Fruit fly (Drosophila melanogaster) whole organism, pupa: ENCODE measurements around the gene RIOK1.
A peak's percentile ranks its signal among the peaks of the same experiment; 100 is the strongest.

ENCODE experiments used
- CG10348 ChIP-seq: fragments of 200-800 bp; sonication (Bioruptor generic); IDR thresholded peaks from 2 replicates; pipeline ENCODE4 v1.3.6; 2022; ENCODE audit warnings: missing biosample characterization, missing genetic modification characterization
- CG12605 ChIP-seq: fragments of 200-800 bp; sonication (Bioruptor generic); IDR thresholded peaks from 2 replicates; pipeline ENCODE4 v1.3.6; 2022; ENCODE audit warnings: missing biosample characterization, missing genetic modification characterization
- CG13204 ChIP-seq: fragments of 200-800 bp; sonication (Bioruptor generic); optimal IDR thresholded peaks from 2 replicates; lab custom pipeline; 2018; ENCODE audit warnings: missing biosample characterization, mild to moderate bottlenecking, missing genetic modification characterization, moderate library complexity
- CG14655 ChIP-seq: fragments of 200-800 bp; sonication (Bioruptor generic); optimal IDR thresholded peaks from 3 replicates; lab custom pipeline; 2017; ENCODE audit warnings: mild to moderate bottlenecking, missing biosample characterization, missing genetic modification reagents, missing genetic modification characterization
- CG15710 ChIP-seq: fragments of 200-800 bp; sonication (Bioruptor generic); optimal IDR thresholded peaks from 2 replicates; lab custom pipeline; 2018; ENCODE audit warnings: missing biosample characterization, mild to moderate bottlenecking, missing genetic modification characterization, moderate library complexity
- CG17806 ChIP-seq: fragments of 200-800 bp; sonication (Bioruptor generic); optimal IDR thresholded peaks from 2 replicates; lab custom pipeline; 2018; ENCODE audit warnings: missing biosample characterization, mild to moderate bottlenecking, missing genetic modification characterization, moderate library complexity
- CG32121 ChIP-seq: fragments of 200-800 bp; sonication (Bioruptor generic); IDR thresholded peaks from 2 replicates; pipeline ENCODE4 v1.3.6; 2022; ENCODE audit warnings: missing biosample characterization, missing genetic modification characterization
- CG34367 ChIP-seq: fragments of 200-800 bp; sonication (Bioruptor generic); optimal IDR thresholded peaks from 2 replicates; lab custom pipeline; 2018; ENCODE audit warnings: missing biosample characterization, mild to moderate bottlenecking, missing genetic modification characterization
- CG4496 ChIP-seq: fragments of 200-800 bp; sonication (Bioruptor generic); IDR thresholded peaks from 3 replicates; pipeline ENCODE4 v1.3.6; 2022; ENCODE audit warnings: missing biosample characterization, missing genetic modification characterization
- CG8159 ChIP-seq: fragments of 200-800 bp; sonication (Bioruptor generic); optimal IDR thresholded peaks from 3 replicates; lab custom pipeline; 2018; ENCODE audit warnings: missing biosample characterization, mild to moderate bottlenecking, missing genetic modification characterization, moderate library complexity
- CG8301 ChIP-seq: fragments of 200-800 bp; sonication (Bioruptor generic); optimal IDR thresholded peaks from 2 replicates; lab custom pipeline; 2018; ENCODE audit warnings: missing biosample characterization, mild to moderate bottlenecking, missing genetic modification characterization
- CG9948 ChIP-seq: fragments of 200-800 bp; sonication (Bioruptor generic); optimal IDR thresholded peaks from 2 replicates; lab custom pipeline; 2018; ENCODE audit warnings: missing biosample characterization, mild to moderate bottlenecking, missing genetic modification characterization, moderate library complexity
- D1 ChIP-seq: fragments of 200-800 bp; sonication (Bioruptor generic); optimal IDR thresholded peaks from 2 replicates; lab custom pipeline; 2018; ENCODE audit warnings: missing biosample characterization, mild to moderate bottlenecking, missing genetic modification characterization, moderate library complexity
- EcR ChIP-seq: fragments of 200-800 bp; sonication (Bioruptor generic); optimal IDR thresholded peaks from 3 replicates; lab custom pipeline; 2019; ENCODE audit warnings: missing biosample characterization, missing genetic modification characterization, mild to moderate bottlenecking, moderate library complexity, missing genetic modification reagents
- Ets98B ChIP-seq: fragments of 200-800 bp; sonication (Bioruptor generic); IDR thresholded peaks from 2 replicates; pipeline ENCODE4 v1.3.6; 2022; ENCODE audit warnings: missing biosample characterization, missing genetic modification characterization
- Pif1A ChIP-seq: fragments of 200-800 bp; sonication (Bioruptor generic); optimal IDR thresholded peaks from 3 replicates; lab custom pipeline; 2016; ENCODE audit warnings: missing biosample characterization, missing genetic modification characterization
- Pif1B ChIP-seq: fragments of 200-800 bp; sonication (Bioruptor generic); optimal IDR thresholded peaks from 3 replicates; lab custom pipeline; 2016; ENCODE audit warnings: missing biosample characterization, missing genetic modification characterization
- Snoo ChIP-seq: fragments of 200-800 bp; sonication (Bioruptor generic); optimal IDR thresholded peaks from 3 replicates; lab custom pipeline; 2017; ENCODE audit warnings: missing biosample characterization, mild to moderate bottlenecking, missing genetic modification characterization, inconsistent platforms
- fd96Ca ChIP-seq: fragments of 200-800 bp; sonication (Bioruptor generic); IDR thresholded peaks from 3 replicates; pipeline ENCODE4 v1.3.6; 2022; ENCODE audit warnings: missing biosample characterization, missing genetic modification characterization
- gl ChIP-seq: fragments of 200-800 bp; sonication (Bioruptor generic); optimal IDR thresholded peaks from 2 replicates; lab custom pipeline; 2018; ENCODE audit warnings: missing biosample characterization, mild to moderate bottlenecking, missing genetic modification characterization
- rn ChIP-seq: fragments of 200-800 bp; sonication (Bioruptor generic); IDR thresholded peaks from 2 replicates; pipeline ENCODE4 v1.3.6; 2022; ENCODE audit warnings: missing biosample characterization, missing genetic modification characterization

The RIOK1 gene

dm6 chr3L:11625634-11626175 is 22.6 kb downstream of the RIOK1 start, which contains the start of gene CG6083:
TSS of gene CG6083 (minus strand) at chr3L:11626125.
- TF ChIP-seq CG32121 (GFP tag; lab: Robert Waterston, UW) (no peak), CG17806 (tag; lab: Kevin White, UChicago) (no peak), Snoo (tag; lab: Kevin White, UChicago) (no peak), gl (no peak), CG10348 (GFP tag; lab: Robert Waterston, UW) (no peak), CG34367 (tag; lab: Kevin White, UChicago) (no peak)
- TF ChIP-seq, all 21 proteins: peak for 0

dm6 chr3L:11624281-11624680 is 24.0 kb downstream of the RIOK1 start, which contains the start of gene Akr1B:
TSS of gene Akr1B (minus strand) at chr3L:11624381.
- TF ChIP-seq CG8159 (tag; lab: Kevin White, UChicago) (no peak), CG9948 (no peak), Snoo (tag; lab: Kevin White, UChicago) (no peak), Ets98B (GFP tag; lab: Robert Waterston, UW) (no peak), CG12605 (no peak), CG17806 (tag; lab: Kevin White, UChicago) (no peak)

- no peak for TF ChIP-seq CG32121 (GFP tag; lab: Robert Waterston, UW)
- TF ChIP-seq Snoo (tag; lab: Kevin White, UChicago), result peak; percentile 1
- no peak for TF ChIP-seq CG34367 (tag; lab: Kevin White, UChicago)
- TF ChIP-seq Pif1A (GFP tag; lab: Kevin White, UChicago), result peak; percentile 15
- no peak for TF ChIP-seq rn
- no peak for TF ChIP-seq CG17806 (tag; lab: Kevin White, UChicago)
- peak; percentile 34; the same call in 1 of the 2 replicates for TF ChIP-seq Ets98B (GFP tag; lab: Robert Waterston, UW)
- TF ChIP-seq D1 (tag; lab: Kevin White, UChicago), result no peak
- TF ChIP-seq CG15710 (tag; lab: Kevin White, UChicago), result peak; percentile 8
- TF ChIP-seq CG10348 (GFP tag; lab: Robert Waterston, UW), result no peak
- no peak for TF ChIP-seq CG8301 (tag; lab: Kevin White, UChicago)
- no peak for TF ChIP-seq fd96Ca (GFP tag; lab: Robert Waterston, UW)
- no peak for TF ChIP-seq CG14655 (GFP tag; lab: Kevin White, UChicago)
- no peak for TF ChIP-seq CG12605
- no peak for TF ChIP-seq CG13204
- peak; percentile 58; the same call in 1 of the 3 replicates for TF ChIP-seq CG4496 (GFP tag; lab: Robert Waterston, UW)
- TF ChIP-seq EcR (GFP tag; lab: Kevin White, UChicago), result peak; percentile 44
- no peak for TF ChIP-seq gl
- no peak for TF ChIP-seq CG8159 (tag; lab: Kevin White, UChicago)
- TF ChIP-seq Pif1B (GFP tag; lab: Kevin White, UChicago), result peak; percentile 36
- no peak for TF ChIP-seq CG9948
Measured at dm6 chr3L:11623245-11623883, 24.9 kb downstream of the RIOK1 start.

DNA sequence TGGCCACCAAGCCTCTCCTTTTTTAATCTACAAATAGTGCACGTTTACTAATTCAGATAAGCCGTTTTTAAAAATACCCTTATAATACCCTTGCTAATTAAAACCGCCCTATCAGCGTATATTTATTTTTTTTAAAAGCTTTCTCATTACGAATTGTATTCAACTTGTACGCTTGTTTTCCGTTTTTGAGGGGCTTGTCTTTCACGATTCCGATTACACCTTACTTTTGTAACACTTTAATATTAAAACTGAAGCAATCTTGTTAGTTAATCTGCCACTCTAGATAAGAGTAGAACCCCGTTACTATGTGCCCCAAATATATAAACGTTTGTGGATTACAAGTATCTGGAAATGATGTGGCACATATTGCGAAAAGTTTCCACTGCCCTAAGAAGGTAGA is 25.5 kb downstream of the RIOK1 start:
- TF ChIP-seq Ets98B (GFP tag; lab: Robert Waterston, UW) (no peak), CG10348 (GFP tag; lab: Robert Waterston, UW) (no peak), CG15710 (tag; lab: Kevin White, UChicago) (no peak), CG8159 (tag; lab: Kevin White, UChicago) (no peak)

- TF ChIP-seq rn, result no peak
- TF ChIP-seq CG32121 (GFP tag; lab: Robert Waterston, UW), result no peak
- no peak for TF ChIP-seq Ets98B (GFP tag; lab: Robert Waterston, UW)
- no peak for TF ChIP-seq CG15710 (tag; lab: Kevin White, UChicago)
- no peak for TF ChIP-seq gl
- no peak for TF ChIP-seq CG8159 (tag; lab: Kevin White, UChicago)
- no peak for TF ChIP-seq EcR (GFP tag; lab: Kevin White, UChicago)
- no peak for TF ChIP-seq CG17806 (tag; lab: Kevin White, UChicago)
- TF ChIP-seq CG10348 (GFP tag; lab: Robert Waterston, UW), result no peak
- no peak for TF ChIP-seq D1 (tag; lab: Kevin White, UChicago)
- TF ChIP-seq CG34367 (tag; lab: Kevin White, UChicago), result no peak
- TF ChIP-seq CG9948, result no peak
- TF ChIP-seq CG8301 (tag; lab: Kevin White, UChicago), result no peak
- no peak for TF ChIP-seq fd96Ca (GFP tag; lab: Robert Waterston, UW)
- TF ChIP-seq CG4496 (GFP tag; lab: Robert Waterston, UW), result no peak
- no peak for TF ChIP-seq Pif1A (GFP tag; lab: Kevin White, UChicago)
- no peak for TF ChIP-seq Snoo (tag; lab: Kevin White, UChicago)
Measured at dm6 chr3L:11620001-11620400, 28.3 kb downstream of the RIOK1 start, which contains the start of gene Muc68Ca. TSS of gene Muc68Ca (minus strand) at chr3L:11620101.

- no peak for TF ChIP-seq CG15710 (tag; lab: Kevin White, UChicago)
- no peak for TF ChIP-seq fd96Ca (GFP tag; lab: Robert Waterston, UW)
- TF ChIP-seq Pif1B (GFP tag; lab: Kevin White, UChicago), result no peak
- no peak for TF ChIP-seq CG14655 (GFP tag; lab: Kevin White, UChicago)
- TF ChIP-seq CG32121 (GFP tag; lab: Robert Waterston, UW), result no peak
- TF ChIP-seq gl, result no peak
- TF ChIP-seq CG13204, result no peak
- no peak for TF ChIP-seq Pif1A (GFP tag; lab: Kevin White, UChicago)
- TF ChIP-seq D1 (tag; lab: Kevin White, UChicago), result no peak
- TF ChIP-seq Ets98B (GFP tag; lab: Robert Waterston, UW), result no peak
- TF ChIP-seq Snoo (tag; lab: Kevin White, UChicago), result no peak
- no peak for TF ChIP-seq CG17806 (tag; lab: Kevin White, UChicago)
Measured at dm6 chr3L:11609835-11610234, 38.4 kb downstream of the RIOK1 start, which contains the start of gene CG42832. TSS of gene CG42832 (plus strand) at chr3L:11610135.
